Fruit fly (Drosophila melanogaster) whole organism, embryonic: ENCODE data around the gene CG13377.
A peak's percentile ranks its signal among the peaks of the same experiment; 100 is the strongest.

ENCODE experiments used
- Bdp1 ChIP-seq: fragments of 200-800 bp; sonication (Bioruptor generic); optimal IDR thresholded peaks from 3 replicates; lab custom pipeline; 2016; ENCODE audit warnings: missing biosample characterization, missing genetic modification characterization
- CG10267 ChIP-seq: fragments of 200-800 bp; sonication (Bioruptor generic); optimal IDR thresholded peaks from 2 replicates; lab custom pipeline; 2018; ENCODE audit warnings: missing biosample characterization, mild to moderate bottlenecking, missing genetic modification characterization, moderate library complexity
- CG11696 ChIP-seq: fragments of 200-800 bp; sonication (Bioruptor generic); IDR thresholded peaks from 2 replicates; pipeline ENCODE4 v1.3.6; 2022; ENCODE audit warnings: missing biosample characterization, missing genetic modification characterization
- CG12391 ChIP-seq: fragments of 200-800 bp; sonication (Bioruptor generic); optimal IDR thresholded peaks from 3 replicates; lab custom pipeline; 2018; ENCODE audit warnings: missing biosample characterization, mild to moderate bottlenecking, missing genetic modification characterization, moderate library complexity
- CG12744 ChIP-seq: fragments of 200-800 bp; sonication (Bioruptor generic); optimal IDR thresholded peaks from 2 replicates; lab custom pipeline; 2016; ENCODE audit warnings: missing biosample characterization, missing genetic modification characterization
- CG13624 ChIP-seq: fragments of 200-800 bp; sonication (Bioruptor generic); optimal IDR thresholded peaks from 2 replicates; lab custom pipeline; 2016; ENCODE audit warnings: missing biosample characterization, missing genetic modification characterization
- CG13775 ChIP-seq: fragments of 200-800 bp; sonication (Bioruptor generic); optimal IDR thresholded peaks from 3 replicates; lab custom pipeline; 2017; ENCODE audit warnings: missing biosample characterization, mild to moderate bottlenecking, missing genetic modification characterization
- CG14050 ChIP-seq: fragments of 200-800 bp; sonication (Bioruptor generic); IDR thresholded peaks from 3 replicates; pipeline ENCODE4 v1.3.6; 2022; ENCODE audit warnings: missing biosample characterization, missing genetic modification characterization
- CG17361 ChIP-seq: fragments of 200-800 bp; sonication (Bioruptor generic); IDR thresholded peaks from 3 replicates; pipeline ENCODE4 v1.3.6; 2022; ENCODE audit warnings: missing biosample characterization, missing genetic modification characterization
- CG17912 ChIP-seq: fragments of 200-800 bp; sonication (Bioruptor generic); optimal IDR thresholded peaks from 2 replicates; lab custom pipeline; 2018; ENCODE audit warnings: missing biosample characterization, mild to moderate bottlenecking, missing genetic modification characterization
- CG1832 ChIP-seq: fragments of 200-800 bp; sonication (Bioruptor generic); optimal IDR thresholded peaks from 2 replicates; lab custom pipeline; 2017; ENCODE audit warnings: missing biosample characterization, mild to moderate bottlenecking, missing genetic modification characterization, inconsistent platforms
- CG31441 ChIP-seq: fragments of 200-800 bp; sonication (Bioruptor generic); IDR thresholded peaks from 2 replicates; pipeline ENCODE4 v1.3.6; 2022; ENCODE audit warnings: missing biosample characterization, missing genetic modification characterization
- CG3838 ChIP-seq: fragments of 200-800 bp; sonication (Bioruptor generic); optimal IDR thresholded peaks from 3 replicates; lab custom pipeline; 2016; ENCODE audit warnings: missing biosample characterization, missing genetic modification characterization
- CG4404 ChIP-seq: fragments of 200-800 bp; sonication (Bioruptor generic); IDR thresholded peaks from 2 replicates; pipeline ENCODE4 v1.3.6; 2022; ENCODE audit warnings: missing biosample characterization, missing genetic modification characterization
- CG4617 ChIP-seq: fragments of 200-800 bp; sonication (Bioruptor generic); optimal IDR thresholded peaks from 3 replicates; lab custom pipeline; 2016; ENCODE audit warnings: missing biosample characterization, missing genetic modification characterization, borderline replicate concordance
- CG5180 ChIP-seq: fragments of 200-800 bp; sonication (Bioruptor generic); optimal IDR thresholded peaks from 3 replicates; lab custom pipeline; 2017; ENCODE audit warnings: missing biosample characterization, missing genetic modification characterization, mild to moderate bottlenecking, moderate library complexity, missing genetic modification reagents
- CG8089 ChIP-seq: fragments of 200-800 bp; sonication (Bioruptor generic); optimal IDR thresholded peaks from 3 replicates; lab custom pipeline; 2016; ENCODE audit warnings: missing biosample characterization, missing genetic modification characterization
- Doc3 ChIP-seq: fragments of 200-800 bp; sonication (Bioruptor generic); IDR thresholded peaks from 3 replicates; pipeline ENCODE4 v1.3.6; 2022; ENCODE audit warnings: missing biosample characterization, missing genetic modification characterization; ENCODE audit not compliant: partially characterized antibody
- HHEX ChIP-seq: fragments of 200-800 bp; sonication (Bioruptor generic); optimal IDR thresholded peaks from 3 replicates; lab custom pipeline; 2017; ENCODE audit warnings: missing biosample characterization, mild to moderate bottlenecking, missing genetic modification characterization, missing genetic modification reagents
- HLHmδ ChIP-seq: fragments of 200-800 bp; sonication (Bioruptor generic); optimal IDR thresholded peaks from 2 replicates; lab custom pipeline; 2018; ENCODE audit warnings: missing biosample characterization, mild to moderate bottlenecking, missing genetic modification characterization, moderate library complexity
- Hmr ChIP-seq: fragments of 200-800 bp; sonication (Bioruptor generic); optimal IDR thresholded peaks from 3 replicates; lab custom pipeline; 2017; ENCODE audit warnings: mild to moderate bottlenecking, missing biosample characterization, missing genetic modification reagents, missing genetic modification characterization
- Med ChIP-seq: fragments of 200-800 bp; sonication (Bioruptor generic); peaks from one replicate; lab custom pipeline; 2016; ENCODE audit warnings: missing biosample characterization, missing genetic modification characterization, mild to moderate bottlenecking, inconsistent platforms, moderate library complexity
- Nf-YC ChIP-seq: fragments of 200-800 bp; optimal IDR thresholded peaks from 3 replicates; lab custom pipeline; 2019; ENCODE audit warnings: missing biosample characterization, mild to moderate bottlenecking, missing genetic modification characterization, moderate library complexity
- Usf ChIP-seq: fragments of 200-800 bp; sonication (Bioruptor generic); optimal IDR thresholded peaks from 2 replicates; lab custom pipeline; 2017; ENCODE audit warnings: missing genotype, missing biosample characterization, missing genetic modification characterization
- Xrp1 ChIP-seq: fragments of 200-800 bp; sonication (Bioruptor generic); IDR thresholded peaks from 2 replicates; pipeline ENCODE4 v1.3.6; 2022; ENCODE audit warnings: missing biosample characterization, missing genetic modification characterization
- abd-A ChIP-seq: fragments of 200-800 bp; sonication (Bioruptor generic); optimal IDR thresholded peaks from 3 replicates; lab custom pipeline; 2019; ENCODE audit warnings: missing biosample characterization, mild to moderate bottlenecking, missing genetic modification characterization, moderate library complexity
- amos ChIP-seq: fragments of 200-800 bp; sonication (Bioruptor generic); IDR thresholded peaks from 2 replicates; pipeline ENCODE4 v1.3.6; 2022; ENCODE audit warnings: missing biosample characterization, missing genetic modification characterization; ENCODE audit not compliant: partially characterized antibody
- ap ChIP-seq: fragments of 200-800 bp; sonication (Bioruptor generic); IDR thresholded peaks from 2 replicates; pipeline ENCODE4 v1.3.6; 2022; ENCODE audit warnings: missing biosample characterization, missing genetic modification characterization
- corto ChIP-seq: fragments of 200-800 bp; sonication (Bioruptor generic); optimal IDR thresholded peaks from 2 replicates; lab custom pipeline; 2016; ENCODE audit warnings: missing biosample characterization, mild to moderate bottlenecking, missing genetic modification characterization, moderate library complexity
- crol ChIP-seq: fragments of 200-800 bp; sonication (Bioruptor generic); IDR thresholded peaks from 2 replicates; pipeline ENCODE4 v1.3.6; 2022; ENCODE audit warnings: missing biosample characterization, missing genetic modification characterization
- crp ChIP-seq, 2 experiments: fragments of 200-800 bp; sonication (Bioruptor generic); optimal IDR thresholded peaks; 2 replicates in 1 of 2; 3 replicates in 1 of 2; lab custom pipeline; 2017; ENCODE audit warnings: missing biosample characterization in 2 of 2, missing genetic modification characterization in 2 of 2, mild to moderate bottlenecking in 1 of 2, moderate library complexity in 1 of 2
- da ChIP-seq: fragments of 200-800 bp; sonication (Bioruptor generic); optimal IDR thresholded peaks from 2 replicates; lab custom pipeline; 2016; ENCODE audit warnings: missing biosample characterization, missing genetic modification characterization
- en ChIP-seq: fragments of 200-800 bp; sonication (Bioruptor generic); optimal IDR thresholded peaks from 2 replicates; lab custom pipeline; 2016; ENCODE audit warnings: missing biosample characterization, missing genetic modification characterization
- gfzf ChIP-seq: fragments of 200-800 bp; sonication (Bioruptor generic); optimal IDR thresholded peaks from 2 replicates; lab custom pipeline; 2016; ENCODE audit warnings: missing biosample characterization, mild to moderate bottlenecking, missing genetic modification characterization, moderate library complexity
- ham ChIP-seq: fragments of 200-800 bp; sonication (Bioruptor generic); IDR thresholded peaks from 2 replicates; pipeline ENCODE4 v1.3.6; 2022; ENCODE audit warnings: missing biosample characterization, missing genetic modification characterization
- hkb ChIP-seq, 2 experiments: fragments of 200-800 bp in 1 of 2; fragments of >200 bp in 1 of 2; sonication (Bioruptor generic) in 1 of 2; IDR thresholded peaks in 1 of 2; optimal IDR thresholded peaks in 1 of 2; 2 replicates each; pipeline versions ENCODE4 v1.3.6 to Lab custom; 2017 to 2022; ENCODE audit warnings: missing biosample characterization in 1 of 2, missing genetic modification characterization in 1 of 2
- lmd ChIP-seq: fragments of 200-800 bp; sonication (Bioruptor generic); IDR thresholded peaks from 2 replicates; pipeline ENCODE4 v1.3.6; 2022; ENCODE audit warnings: missing biosample characterization, missing genetic modification characterization
- otp ChIP-seq: fragments of 200-800 bp; sonication (Bioruptor generic); IDR thresholded peaks from 3 replicates; pipeline ENCODE4, ENCODE4 v1.3.6; 2022; ENCODE audit warnings: missing biosample characterization, missing genetic modification characterization
- pb ChIP-seq: fragments of 200-800 bp; sonication (Bioruptor generic); optimal IDR thresholded peaks from 3 replicates; lab custom pipeline; 2016; ENCODE audit warnings: missing biosample characterization, missing genetic modification characterization
- pfk ChIP-seq: fragments of 200-800 bp; sonication (Bioruptor generic); optimal IDR thresholded peaks from 2 replicates; lab custom pipeline; 2018; ENCODE audit warnings: missing biosample characterization, mild to moderate bottlenecking, missing genetic modification characterization, moderate library complexity
- prd ChIP-seq, 3 experiments: fragments of >200 bp in 2 of 3; fragments of 200-800 bp in 1 of 3; sonication (Bioruptor generic) in 1 of 3; optimal IDR thresholded peaks in 2 of 3; IDR thresholded peaks in 1 of 3; 2 replicates in 2 of 3; 3 replicates in 1 of 3; pipeline versions ENCODE4 v1.3.6 to Lab custom; 2017 to 2022; ENCODE audit warnings: missing biosample characterization in 1 of 3, missing genetic modification characterization in 1 of 3
- schlank ChIP-seq: fragments of 200-800 bp; sonication (Bioruptor generic); optimal IDR thresholded peaks from 2 replicates; lab custom pipeline; 2018; ENCODE audit warnings: missing biosample characterization, mild to moderate bottlenecking, missing genetic modification characterization
- sd ChIP-seq: fragments of 200-800 bp; sonication (Bioruptor generic); optimal IDR thresholded peaks from 3 replicates; lab custom pipeline; 2018; ENCODE audit warnings: missing biosample characterization, mild to moderate bottlenecking, missing genetic modification characterization, moderate library complexity
- sima ChIP-seq: fragments of 200-800 bp; sonication (Bioruptor generic); optimal IDR thresholded peaks from 2 replicates; lab custom pipeline; 2016; ENCODE audit warnings: missing biosample characterization, missing genetic modification characterization
- tap ChIP-seq: fragments of 200-800 bp; optimal IDR thresholded peaks from 3 replicates; lab custom pipeline; 2019; ENCODE audit warnings: missing biosample characterization, mild to moderate bottlenecking, missing genetic modification characterization, moderate library complexity
- tll ChIP-seq, 2 experiments: fragments of 200-800 bp in 1 of 2; fragments of >200 bp in 1 of 2; sonication (Bioruptor generic) in 1 of 2; optimal IDR thresholded peaks; 2 replicates each; lab custom pipeline; 2017 to 2019; ENCODE audit warnings: missing biosample characterization in 2 of 2, missing genetic modification characterization in 2 of 2, mild to moderate bottlenecking in 1 of 2, moderate library complexity in 1 of 2
- trem ChIP-seq: fragments of 200-800 bp; optimal IDR thresholded peaks from 3 replicates; lab custom pipeline; 2019; ENCODE audit warnings: missing biosample characterization, mild to moderate bottlenecking, missing genetic modification characterization, moderate library complexity
- unpg ChIP-seq: fragments of 200-800 bp; sonication (Bioruptor generic); optimal IDR thresholded peaks from 3 replicates; lab custom pipeline; 2018; ENCODE audit warnings: missing biosample characterization, mild to moderate bottlenecking, missing genetic modification characterization, moderate library complexity
- zf30C ChIP-seq: fragments of 200-800 bp; sonication (Bioruptor generic); optimal IDR thresholded peaks from 3 replicates; lab custom pipeline; 2018; ENCODE audit warnings: missing biosample characterization, mild to moderate bottlenecking, missing genetic modification characterization

CG13377 gene

dm6 chrX:279097-279727, 15.4 kb upstream of the CG13377 start, which contains the start of the genes CG3777 and ewg:
Gene CG3777, plus strand, starts transcription at chrX:279703.
Gene ewg, minus strand, starts transcription at chrX:279718.
- TF ChIP-seq HLHmδ (no peak), trem (peak; percentile 72), corto (GFP tag; lab: Kevin White, UChicago) (no peak), sd (tag; lab: Kevin White, UChicago) (peak; percentile 92), CG3838 (GFP tag; lab: Kevin White, UChicago) (no peak), tll (GFP tag; optimal IDR thresholded peaks at IDR 0.05; lab: Kevin White, UChicago) (no peak), CG17912 (GFP tag; lab: Kevin White, UChicago) (no peak), sima (GFP tag; lab: Kevin White, UChicago) (no peak), Usf (GFP tag; lab: Kevin White, UChicago) (no peak), HHEX (no peak), Nf-YC (tag; lab: Kevin White, UChicago) (no peak), en (GFP tag; lab: Kevin White, UChicago) (no peak), Bdp1 (GFP tag; lab: Kevin White, UChicago) (no peak), CG8089 (GFP tag; lab: Kevin White, UChicago) (no peak), CG12744 (GFP tag; lab: Kevin White, UChicago) (no peak), amos (GFP tag; lab: Robert Waterston, UW) (peak; percentile 99), CG14050 (GFP tag; lab: Robert Waterston, UW) (no peak), CG5180 (GFP tag; lab: Kevin White, UChicago) (no peak), schlank (tag; lab: Kevin White, UChicago) (no peak), CG13624 (GFP tag; lab: Kevin White, UChicago) (peak; percentile 50), Hmr (peak; percentile 35), prd (optimal IDR thresholded peaks at IDR 0.05; lab: Kevin White, UChicago) (no peak), prd (GFP tag; IDR thresholded peaks at IDR 0.05; lab: Robert Waterston, UW) (no peak), CG4404 (GFP tag; lab: Robert Waterston, UW) (no peak), unpg (GFP tag; lab: Kevin White, UChicago) (no peak), CG11696 (no peak), Doc3 (GFP tag; lab: Robert Waterston, UW) (peak; percentile 90), CG13775 (no peak), CG17361 (GFP tag; lab: Robert Waterston, UW) (no peak), ap (GFP tag; lab: Robert Waterston, UW) (no peak), da (GFP tag; lab: Kevin White, UChicago) (no peak), CG4617 (GFP tag; lab: Kevin White, UChicago) (peak; percentile 55), ham (no peak), CG12391 (tag; lab: Kevin White, UChicago) (peak; percentile 32), tap (tag; lab: Kevin White, UChicago) (no peak), CG1832 (GFP tag; lab: Kevin White, UChicago) (no peak), otp (GFP tag; lab: Robert Waterston, UW) (no peak), CG31441 (GFP tag; lab: Robert Waterston, UW) (no peak), Xrp1 (GFP tag; lab: Robert Waterston, UW) (no peak), pb (GFP tag; lab: Kevin White, UChicago) (no peak), pfk (GFP tag; lab: Kevin White, UChicago) (no peak), gfzf (GFP tag; lab: Kevin White, UChicago) (peak; percentile 84), crp (GFP tag; optimal IDR thresholded peaks at IDR 0.05; lab: Kevin White, UChicago) (no peak), abd-A (tag; lab: Kevin White, UChicago) (no peak), zf30C (no peak), Med (GFP tag; lab: Kevin White, UChicago) (peak; percentile 85), hkb (optimal IDR thresholded peaks at IDR 0.05; lab: Kevin White, UChicago) (no peak), hkb (GFP tag; IDR thresholded peaks at IDR 0.05; lab: Robert Waterston, UW) (no peak), lmd (no peak), CG10267 (tag; lab: Kevin White, UChicago) (peak; percentile 32), crol (no peak)
